Fruit fly (Drosophila melanogaster): Measurements from ENCODE around the gene CG33494.

CG33494 gene

dm6 chr3R:25495753-25496152 lies 792 bp upstream of the CG33494 start:
- no peak for TF ChIP-seq CG17801 (GFP tag; optimal IDR thresholded peaks at IDR 0.05; ENCODE audit: partially characterized antibody)

DNA sequence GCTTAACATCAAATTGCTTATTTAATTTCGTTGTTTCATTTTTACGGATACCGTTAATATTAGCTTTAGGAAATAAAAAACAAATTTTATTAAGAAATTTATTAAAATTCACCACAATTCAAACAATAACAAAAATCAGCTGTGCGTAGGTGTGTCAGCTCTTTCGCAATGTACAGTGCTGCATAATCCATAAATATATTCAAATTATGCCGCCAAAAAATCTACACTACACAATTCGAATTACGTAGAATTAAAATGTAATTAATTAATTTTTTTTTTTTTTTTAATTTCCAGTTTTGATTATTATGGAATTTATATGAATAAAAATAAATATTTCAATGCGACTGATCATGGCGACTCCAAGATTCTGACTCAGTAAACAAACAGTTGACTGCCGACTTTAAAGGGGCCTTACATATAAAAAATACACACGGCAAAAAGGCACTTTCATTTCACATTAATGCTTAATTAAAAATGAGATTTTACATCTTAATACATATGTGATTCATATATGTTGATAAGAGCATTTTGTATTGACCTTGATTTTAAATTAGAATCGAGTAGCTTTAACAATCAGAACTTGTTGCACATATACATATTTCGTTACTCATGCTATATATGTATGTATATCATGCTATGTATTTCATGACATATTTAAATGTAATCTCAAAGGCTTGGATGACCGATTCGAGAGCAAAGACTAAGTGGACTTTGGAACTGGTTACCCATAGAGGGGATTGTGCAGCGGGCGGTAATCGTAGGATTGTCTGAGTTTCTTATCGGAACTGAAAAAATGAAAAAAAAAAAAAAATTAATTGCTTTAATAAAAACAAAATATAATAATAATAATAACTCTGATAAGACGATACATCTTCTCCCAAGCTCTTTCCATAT lies 1.4 kb downstream of the CG33494 start:
- no peak for TF ChIP-seq CG17801 (GFP tag; optimal IDR thresholded peaks at IDR 0.05; ENCODE audit: partially characterized antibody)

DNA sequence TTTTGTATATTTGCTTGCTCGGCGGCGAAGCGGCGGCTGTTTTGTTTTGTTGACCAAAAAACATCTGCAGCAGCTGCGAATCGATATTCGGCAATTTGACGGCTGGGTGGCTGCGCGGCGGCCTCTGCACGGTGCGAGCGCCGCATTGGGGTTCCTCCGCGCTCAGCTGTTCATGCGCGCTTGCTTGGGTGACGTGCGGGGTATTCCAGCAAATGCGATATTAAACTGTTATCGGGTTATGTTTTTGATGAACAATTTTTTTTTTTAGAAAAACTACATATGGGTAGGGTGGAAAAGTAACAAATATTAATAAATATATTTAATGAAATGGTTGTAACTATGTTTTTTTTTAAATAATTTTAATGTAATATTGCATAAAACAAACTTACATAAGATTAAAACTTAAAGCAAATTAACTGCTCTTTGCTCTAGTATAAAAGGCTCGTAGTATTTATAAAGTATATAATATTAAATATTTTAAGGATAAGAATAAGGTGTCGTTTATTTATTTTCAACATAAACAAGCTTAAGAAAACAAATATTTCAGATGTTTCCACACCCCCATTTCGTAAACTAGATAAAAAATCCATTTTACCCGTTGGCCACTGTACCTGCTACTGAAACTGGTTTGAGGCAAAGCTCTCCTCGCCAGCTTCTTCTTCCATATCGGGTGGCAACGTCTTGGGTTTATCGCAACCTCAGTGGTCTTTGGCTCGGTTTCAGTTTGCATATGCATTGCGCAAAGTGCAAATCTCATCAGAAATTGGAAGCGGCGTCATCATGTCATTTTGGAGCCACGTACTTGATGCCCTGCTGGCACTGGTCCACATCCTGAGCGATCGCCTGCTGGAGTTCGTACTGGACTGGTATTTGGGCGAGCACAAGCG lies 3.9 kb downstream of the CG33494 start, which contains the start of the genes Gnpat and CG5112:
TSS of gene Gnpat (minus strand) at position 159 of the 887 bp plus-strand sequence.
TSS of gene CG5112 (plus strand) at position 683 of the 887 bp plus-strand sequence.
- TF ChIP-seq CG17801 (GFP tag; optimal IDR thresholded peaks at IDR 0.05; ENCODE audit: partially characterized antibody), result peak; percentile 54

- no peak for TF ChIP-seq CG17801 (GFP tag; optimal IDR thresholded peaks at IDR 0.05; ENCODE audit: partially characterized antibody)
Observed at dm6 chr3R:25490375-25490774, 4.6 kb downstream of the CG33494 start.

- no peak for TF ChIP-seq CG17801 (GFP tag; optimal IDR thresholded peaks at IDR 0.05; ENCODE audit: partially characterized antibody)
Observed at dm6 chr3R:25489685-25490084, 5.3 kb downstream of the CG33494 start.

DNA sequence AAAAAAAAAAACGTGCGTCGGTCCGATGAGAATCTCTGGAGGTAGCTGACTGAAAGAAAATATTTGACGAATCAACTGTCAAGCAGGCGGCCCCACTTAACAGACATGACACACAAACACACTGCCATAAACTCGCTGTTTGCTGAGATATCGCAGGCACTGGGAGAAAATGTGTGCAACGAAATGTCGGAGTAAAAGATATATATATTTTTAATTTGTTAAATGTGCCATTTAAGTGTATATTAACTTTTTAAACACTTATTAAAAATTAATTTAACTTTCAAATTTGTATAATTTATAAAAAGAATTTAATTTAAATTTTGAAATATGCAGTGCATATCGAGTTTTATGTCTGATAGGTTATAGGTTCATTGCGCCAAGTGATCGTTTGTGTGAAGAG lies 5.8 kb downstream of the CG33494 start:
- peak; percentile 17 for TF ChIP-seq CG17801 (GFP tag; optimal IDR thresholded peaks at IDR 0.05; ENCODE audit: partially characterized antibody)

DNA sequence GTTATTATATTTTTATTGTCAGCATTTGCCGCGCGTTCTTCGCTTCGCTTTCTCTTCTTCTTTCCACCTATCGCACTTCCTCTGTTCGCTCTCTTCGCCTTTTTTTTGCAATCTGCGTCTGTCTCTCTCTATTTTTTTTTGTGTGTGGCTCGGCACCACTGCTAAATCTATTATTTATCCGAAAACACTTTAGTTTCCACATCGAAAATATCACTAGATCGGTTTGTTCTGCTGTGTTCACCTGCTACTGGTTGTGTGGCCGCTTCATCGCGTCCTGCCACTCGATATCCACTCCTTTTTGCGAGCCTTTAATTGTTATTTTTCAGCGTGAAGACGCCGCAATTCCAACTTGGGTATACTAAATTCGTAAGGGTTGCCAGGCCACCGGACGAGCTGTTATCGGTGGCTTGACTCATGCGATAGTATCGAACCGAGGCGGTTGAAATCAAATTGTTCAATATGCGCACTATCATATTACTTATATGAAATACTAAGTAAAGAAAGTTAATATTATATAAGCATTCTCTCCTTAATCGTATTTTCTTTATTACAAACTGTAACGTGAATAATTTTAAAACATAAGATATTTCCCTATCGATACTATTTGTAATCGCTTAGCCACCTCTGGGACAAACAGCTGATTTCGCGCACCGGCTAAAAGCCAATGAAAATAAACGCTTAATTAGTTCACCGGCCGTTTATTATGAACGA lies 12.3 kb downstream of the CG33494 start, which contains the start of the genes XNP, CG42488 and CG5116:
TSS of gene XNP (minus strand) at position 372 of the 711 bp plus-strand sequence.
TSS of gene CG42488 (plus strand) at position 636 of the 711 bp plus-strand sequence.
TSS of gene CG5116 (plus strand) at position 636 of the 711 bp plus-strand sequence.
- peak; percentile 63 for TF ChIP-seq CG17801 (GFP tag; optimal IDR thresholded peaks at IDR 0.05; ENCODE audit: partially characterized antibody)

DNA sequence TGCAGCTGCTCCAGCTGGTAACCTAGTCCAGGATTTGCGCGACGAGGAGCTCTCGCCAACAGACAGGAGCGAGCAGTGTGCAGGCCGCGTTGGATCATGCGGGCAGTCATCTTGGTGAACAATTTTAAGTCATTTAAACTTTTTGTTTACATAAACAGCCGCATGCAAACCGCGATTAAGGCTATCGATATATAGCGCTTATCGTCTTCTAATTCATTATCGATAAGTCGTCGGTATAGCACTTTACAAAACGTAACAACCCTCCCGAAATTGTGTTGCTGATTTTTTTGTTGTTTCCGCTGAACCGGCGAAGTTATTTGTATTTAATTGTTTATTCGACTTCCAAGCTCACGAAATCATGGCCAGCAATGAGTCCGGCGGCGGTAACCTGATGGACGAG lies 18.2 kb downstream of the CG33494 start, which contains the start of the genes CG4553 and MED28:
TSS of gene CG4553 (minus strand) at position 172 of the 400 bp plus-strand sequence.
TSS of gene MED28 (plus strand) at position 260 of the 400 bp plus-strand sequence.
- TF ChIP-seq CG17801 (GFP tag; optimal IDR thresholded peaks at IDR 0.05; ENCODE audit: partially characterized antibody), result peak; percentile 24

DNA sequence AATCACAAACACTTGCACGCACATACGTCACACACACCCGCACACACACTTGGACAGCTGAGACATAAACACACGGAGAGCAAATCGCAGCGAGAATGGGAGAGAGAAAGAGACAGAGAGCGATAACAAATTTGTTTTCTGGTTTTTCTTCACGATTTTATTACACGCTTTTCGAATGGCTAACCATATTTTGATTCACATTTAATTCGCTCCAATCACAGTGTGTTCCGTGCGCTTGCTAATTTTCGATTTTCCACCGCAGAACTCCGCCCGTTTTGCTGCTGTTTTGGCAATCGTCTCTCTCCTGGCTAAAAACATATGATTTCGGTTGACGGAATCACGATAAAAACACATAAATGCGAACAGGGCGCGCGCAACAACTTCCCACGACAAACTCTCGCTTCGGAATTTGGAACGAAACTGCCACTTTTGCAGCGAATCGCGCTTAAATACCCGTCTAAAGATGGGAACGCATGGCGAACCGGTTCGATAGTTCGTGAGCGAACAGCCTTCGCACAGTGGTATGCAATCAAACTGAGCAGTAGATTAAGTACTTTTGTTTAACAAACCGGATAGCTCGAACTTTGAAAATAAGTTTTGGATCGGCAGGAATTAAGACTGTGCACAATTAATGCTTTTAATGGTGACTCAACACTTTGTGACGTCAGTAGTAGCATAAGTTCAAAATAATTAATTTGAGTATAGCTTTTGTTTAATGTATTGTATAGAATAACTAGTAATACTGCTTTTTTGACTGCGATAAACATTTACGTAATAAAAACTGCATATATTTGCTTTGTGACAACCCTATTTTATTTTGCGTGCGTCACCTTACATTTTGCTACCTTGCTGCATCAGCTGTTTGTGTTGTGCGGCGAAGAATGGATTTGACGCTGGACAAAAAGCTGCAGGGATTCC lies 22.1 kb downstream of the CG33494 start, which contains the start of the genes Fur1 and Vps33B:
TSS of gene Fur1 (minus strand) at position 424 of the 918 bp plus-strand sequence.
TSS of gene Vps33B (plus strand) at position 856 of the 918 bp plus-strand sequence.
- TF ChIP-seq CG17801 (GFP tag; optimal IDR thresholded peaks at IDR 0.05; ENCODE audit: partially characterized antibody), result peak; percentile 95

DNA sequence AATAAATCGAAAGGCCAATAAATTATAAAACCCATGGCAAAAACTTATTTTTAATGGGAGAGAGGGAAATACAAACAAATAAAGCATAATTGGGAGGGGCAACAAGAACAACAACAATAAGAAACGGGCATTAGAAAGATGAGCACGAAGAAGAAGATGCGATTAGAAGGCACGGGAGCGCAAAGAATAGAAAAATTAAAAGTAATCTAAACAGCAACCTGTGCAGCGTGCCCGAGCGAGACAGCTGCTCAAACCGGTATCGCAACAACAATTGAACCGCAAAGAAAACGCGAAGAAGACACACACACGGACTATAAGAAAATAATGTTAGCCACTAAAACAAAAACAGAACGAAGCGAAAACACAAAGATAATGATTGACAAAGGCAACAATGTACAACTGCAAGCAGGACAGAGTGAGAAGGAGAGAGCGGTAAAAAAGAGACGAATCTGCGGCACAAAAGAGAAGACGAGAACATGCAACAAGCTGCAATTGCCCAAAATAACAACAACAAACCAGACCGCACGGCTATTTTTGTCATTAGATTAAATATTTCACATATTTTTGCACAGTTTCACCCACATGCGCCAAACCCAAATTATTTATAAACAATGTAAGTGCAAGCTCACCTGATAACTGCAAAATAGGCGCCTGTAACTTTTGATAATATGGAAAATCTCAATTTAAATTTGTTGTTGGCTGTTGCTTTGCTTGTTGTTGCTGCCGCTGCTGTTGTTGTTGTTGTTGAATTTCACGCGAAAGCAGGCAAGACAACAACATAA lies 22.9 kb downstream of the CG33494 start:
- no peak for TF ChIP-seq CG17801 (GFP tag; optimal IDR thresholded peaks at IDR 0.05; ENCODE audit: partially characterized antibody)

DNA sequence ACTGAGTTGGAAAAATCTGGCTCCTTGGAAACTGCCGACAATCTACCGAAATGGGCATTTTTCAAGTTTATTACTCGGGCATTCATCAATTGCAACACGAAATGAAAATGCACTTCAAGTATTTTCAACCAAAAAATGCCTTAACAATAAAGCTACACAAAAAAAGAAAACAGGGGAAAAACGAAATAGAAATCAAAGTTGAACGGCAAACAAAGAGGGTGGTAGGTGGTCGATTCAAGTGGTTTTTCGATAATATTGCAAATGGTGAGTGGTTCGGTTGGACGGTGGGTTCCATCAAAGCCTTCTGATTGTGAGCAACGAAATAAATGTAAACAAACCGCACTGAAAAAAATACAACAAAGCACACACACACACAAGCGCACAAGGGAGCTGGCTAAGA lies 28.8 kb downstream of the CG33494 start:
- TF ChIP-seq CG17801 (GFP tag; optimal IDR thresholded peaks at IDR 0.05; ENCODE audit: partially characterized antibody), result no peak

dm6 chr3R:25462642-25463317 lies 32.2 kb downstream of the CG33494 start:
- TF ChIP-seq CG17801 (GFP tag; optimal IDR thresholded peaks at IDR 0.05; ENCODE audit: partially characterized antibody), result no peak

All from ovary, adult (tissue).